Worm (Caenorhabditis elegans) whole organism, late embryonic: ENCODE measurements around the gene cit-1.1.

Experiments used
- ama-1 ChIP-seq: fragments of 150-350 bp; optimal IDR thresholded peaks from 2 replicates; lab custom pipeline; 2014
- lim-6 ChIP-seq: sonication (generic microtip); optimal IDR thresholded peaks from 2 replicates; lab custom pipeline; 2016; ENCODE audit warnings: missing genetic modification characterization, missing compliant biosample characterization

DNA sequence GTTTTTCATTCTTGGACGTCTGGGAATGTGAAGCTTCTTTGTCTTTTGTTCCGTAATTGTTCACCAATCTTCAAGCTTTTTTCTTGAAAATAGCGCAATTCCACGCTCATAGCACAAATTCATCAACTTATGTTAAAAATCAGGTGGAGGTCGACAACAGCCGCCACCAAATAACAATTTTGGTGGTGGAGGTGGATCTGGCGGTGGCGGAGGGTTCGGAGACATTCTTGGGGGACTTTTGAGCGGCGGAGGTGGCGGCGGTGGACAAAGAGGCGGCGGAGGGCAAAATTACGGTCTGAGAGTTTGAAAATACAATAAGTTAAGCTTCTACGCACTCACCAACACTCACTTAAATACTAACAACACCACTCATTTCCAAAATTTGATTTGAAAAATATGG, 27.7 kb downstream of the cit-1.1 start:
- no peak for TF ChIP-seq lim-6
- TF ChIP-seq ama-1 (lab: Kevin White, UChicago): no peak
